Worm (Caenorhabditis elegans) whole organism, midembryonic: ENCODE measurements around the gene clec-59.

Source experiments
- T22C8.4 ChIP-seq: fragments of 200-800 bp; sonication (Bioruptor generic); IDR thresholded peaks from 2 replicates; pipeline ENCODE4 v1.3.6; 2022; ENCODE audit warnings: missing genetic modification characterization, missing compliant biosample characterization
- cog-1 ChIP-seq: sonication (generic microtip); optimal IDR thresholded peaks from 2 replicates; lab custom pipeline; 2016; ENCODE audit warnings: missing genetic modification characterization, missing compliant biosample characterization
- flt-1 ChIP-seq: fragments of 200-800 bp; sonication (Bioruptor generic); IDR thresholded peaks from 2 replicates; pipeline ENCODE4 v1.3.6; 2022; ENCODE audit warnings: missing genetic modification characterization, missing compliant biosample characterization
- klf-2 ChIP-seq: fragments of 200-800 bp; sonication (Bioruptor generic); conservative IDR thresholded peaks from 2 replicates; pipeline ENCODE4 v1.3.6; 2022; ENCODE audit warnings: missing genetic modification reagents, missing genetic modification characterization, missing compliant biosample characterization
- med-1 ChIP-seq: sonication (generic microtip); optimal IDR thresholded peaks from 2 replicates; lab custom pipeline; 2017; ENCODE audit warnings: missing genetic modification characterization, mild to moderate bottlenecking, missing compliant biosample characterization, antibody characterized with exemption, missing genetic modification reagents; ENCODE audit not compliant: insufficient read depth
- ref-1 ChIP-seq: fragments of 200-800 bp; sonication (Bioruptor generic); conservative IDR thresholded peaks from 2 replicates; pipeline ENCODE4 v1.3.6; 2022; ENCODE audit warnings: missing genetic modification reagents, missing genetic modification characterization, missing compliant biosample characterization
- tab-1 ChIP-seq: fragments of 200-800 bp; sonication (Bioruptor generic); IDR thresholded peaks from 2 replicates; pipeline ENCODE4 v1.3.6; 2022; ENCODE audit warnings: missing genetic modification characterization, missing compliant biosample characterization
- ztf-23 ChIP-seq: fragments of 200-800 bp; sonication (Bioruptor generic); IDR thresholded peaks from 2 replicates; pipeline ENCODE4 v1.3.6; 2022; ENCODE audit warnings: missing genetic modification reagents, missing genetic modification characterization, missing compliant biosample characterization
- ztf-29 ChIP-seq: fragments of 200-800 bp; sonication (Bioruptor generic); IDR thresholded peaks from 2 replicates; pipeline ENCODE4 v1.3.6; 2022; ENCODE audit warnings: missing genetic modification reagents, missing genetic modification characterization, missing compliant biosample characterization

Gene clec-59

ce11 chrII:10461207-10461606 is 18.0 kb downstream of the clec-59 start, which contains the start of gene ZK673.5:
Gene ZK673.5, plus strand, starts transcription at chrII:10461507.
- TF ChIP-seq T22C8.4 (GFP tag; lab: Robert Waterston, UW) (no peak), klf-2 (no peak), ztf-23 (GFP tag; lab: Robert Waterston, UW) (no peak), tab-1 (GFP tag; lab: Robert Waterston, UW) (no peak), cog-1 (tag; lab: Kevin White, UChicago) (no peak), med-1 (GFP tag; lab: Kevin White, UChicago) (no peak), ztf-29 (GFP tag; lab: Robert Waterston, UW) (no peak), flt-1 (GFP tag; lab: Robert Waterston, UW) (no peak), ref-1 (no peak)

DNA sequence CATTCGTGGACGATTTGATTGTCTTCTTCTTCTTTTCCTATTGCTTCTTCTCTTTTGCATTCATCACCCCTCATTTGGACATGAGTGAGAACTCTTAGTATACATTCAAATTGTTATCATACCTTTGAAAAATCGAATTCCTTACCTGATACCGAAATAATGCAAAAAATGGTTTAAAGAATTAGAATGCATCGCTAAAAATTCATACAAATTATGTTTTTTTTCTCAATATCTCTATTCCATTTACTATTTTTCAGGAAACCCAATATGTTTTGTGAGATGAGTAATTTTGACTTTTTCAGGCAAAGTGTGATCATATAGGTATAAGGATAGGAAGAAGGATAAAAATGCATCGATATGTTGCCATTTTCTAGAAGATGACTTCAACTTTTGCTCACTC is 22.3 kb downstream of the clec-59 start, which contains the start of gene ZK673.11:
Gene ZK673.11 (plus strand): TSS at position 301 of the 400 bp plus-strand sequence.
- TF ChIP-seq ztf-23 (GFP tag; lab: Robert Waterston, UW), result no peak
- TF ChIP-seq T22C8.4 (GFP tag; lab: Robert Waterston, UW), result no peak
- TF ChIP-seq ztf-29 (GFP tag; lab: Robert Waterston, UW), result no peak
- no peak for TF ChIP-seq med-1 (GFP tag; lab: Kevin White, UChicago)
- no peak for TF ChIP-seq cog-1 (tag; lab: Kevin White, UChicago)
- TF ChIP-seq ref-1, result no peak
- no peak for TF ChIP-seq tab-1 (GFP tag; lab: Robert Waterston, UW)
- no peak for TF ChIP-seq klf-2
- no peak for TF ChIP-seq flt-1 (GFP tag; lab: Robert Waterston, UW)

- TF ChIP-seq ref-1 (no peak), cog-1 (tag; lab: Kevin White, UChicago) (no peak)
These were observed 26.6 kb downstream of the clec-59 start, which contains the start of gene ZK673.4 for ce11 chrII:10452620-10453019. Gene ZK673.4, plus strand, starts transcription at chrII:10452920.

DNA sequence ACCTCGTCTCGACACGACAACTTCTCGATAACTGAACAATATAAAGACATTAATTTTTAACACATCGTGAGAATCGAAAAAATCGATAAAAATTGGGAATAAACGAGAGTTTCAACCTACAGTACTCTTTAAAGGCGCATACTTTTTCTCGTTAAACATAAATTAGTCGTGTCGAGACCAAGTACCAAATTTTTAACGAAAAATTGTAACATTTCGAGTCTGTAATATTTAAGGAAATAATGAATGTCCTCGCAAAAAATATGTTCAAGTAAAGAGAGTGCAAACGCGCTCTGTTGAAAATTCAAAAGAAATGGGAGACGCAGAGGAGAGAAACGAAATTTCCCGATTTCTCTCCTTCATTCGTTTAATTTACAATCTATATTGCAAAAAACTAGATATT is 28.9 kb downstream of the clec-59 start:
- no peak for TF ChIP-seq cog-1 (tag; lab: Kevin White, UChicago)
- TF ChIP-seq tab-1 (GFP tag; lab: Robert Waterston, UW), result no peak

ce11 chrII:10449707-10450106 is 29.5 kb downstream of the clec-59 start, which contains the start of gene lin-56:
Gene lin-56, plus strand, starts transcription at chrII:10450007.
- TF ChIP-seq flt-1 (GFP tag; lab: Robert Waterston, UW), result no peak
- TF ChIP-seq cog-1 (tag; lab: Kevin White, UChicago), result no peak
- no peak for TF ChIP-seq T22C8.4 (GFP tag; lab: Robert Waterston, UW)
- no peak for TF ChIP-seq klf-2
- TF ChIP-seq med-1 (GFP tag; lab: Kevin White, UChicago), result no peak
- no peak for TF ChIP-seq ztf-23 (GFP tag; lab: Robert Waterston, UW)
- TF ChIP-seq ref-1, result no peak
- no peak for TF ChIP-seq ztf-29 (GFP tag; lab: Robert Waterston, UW)
- no peak for TF ChIP-seq tab-1 (GFP tag; lab: Robert Waterston, UW)

- TF ChIP-seq klf-2 (no peak), ztf-23 (GFP tag; lab: Robert Waterston, UW) (no peak)
These were observed 31.6 kb downstream of the clec-59 start, which contains the start of gene ZK673.2 for ce11 chrII:10447348-10448316. Gene ZK673.2, plus strand, starts transcription at chrII:10448266.

DNA sequence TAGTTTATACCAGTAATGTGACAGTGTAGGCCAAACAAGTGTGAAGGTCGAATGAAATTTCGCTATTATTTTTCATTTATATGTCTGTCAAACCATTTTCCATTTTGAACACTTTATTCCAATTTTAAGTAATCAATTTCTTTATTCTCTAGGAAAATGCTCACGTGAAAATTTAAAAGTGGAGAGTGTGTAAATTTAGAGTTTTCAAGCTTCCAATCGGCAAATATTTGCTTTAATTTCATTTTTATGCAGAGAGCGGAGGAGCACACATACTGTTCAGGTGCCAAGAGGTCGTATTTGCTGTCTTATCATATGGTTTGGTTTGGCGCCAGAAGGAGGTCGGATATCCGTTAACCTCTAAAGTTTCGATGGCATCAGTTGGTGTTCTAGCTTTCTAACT is 32.4 kb downstream of the clec-59 start:
- TF ChIP-seq ztf-23 (GFP tag; lab: Robert Waterston, UW) (no peak), ref-1 (no peak), ztf-29 (GFP tag; lab: Robert Waterston, UW) (no peak), klf-2 (no peak), tab-1 (GFP tag; lab: Robert Waterston, UW) (no peak), T22C8.4 (GFP tag; lab: Robert Waterston, UW) (no peak), flt-1 (GFP tag; lab: Robert Waterston, UW) (no peak), cog-1 (tag; lab: Kevin White, UChicago) (no peak), med-1 (GFP tag; lab: Kevin White, UChicago) (no peak)

DNA sequence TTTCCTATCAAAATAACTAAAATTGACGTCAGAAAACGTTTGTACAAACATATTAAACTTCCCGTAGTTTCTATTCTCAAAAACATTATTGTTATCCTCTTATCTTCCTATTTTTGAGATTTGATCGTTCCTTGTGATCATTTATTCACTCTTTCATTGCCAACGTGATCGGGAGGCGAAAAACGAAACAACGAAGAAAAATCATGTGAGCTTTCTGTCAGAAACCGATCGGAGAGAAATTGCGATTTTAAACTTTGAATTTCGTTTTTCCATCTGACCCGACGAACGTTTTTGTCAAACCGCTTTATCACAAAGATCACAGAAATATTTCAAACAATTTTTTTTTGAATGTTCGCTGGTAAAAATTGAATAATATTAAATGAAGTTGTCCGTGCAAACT is 32.9 kb downstream of the clec-59 start:
- TF ChIP-seq klf-2, result no peak
- TF ChIP-seq T22C8.4 (GFP tag; lab: Robert Waterston, UW), result no peak
- no peak for TF ChIP-seq tab-1 (GFP tag; lab: Robert Waterston, UW)
- no peak for TF ChIP-seq cog-1 (tag; lab: Kevin White, UChicago)
- TF ChIP-seq ref-1, result no peak
- no peak for TF ChIP-seq med-1 (GFP tag; lab: Kevin White, UChicago)
- no peak for TF ChIP-seq flt-1 (GFP tag; lab: Robert Waterston, UW)
- TF ChIP-seq ztf-29 (GFP tag; lab: Robert Waterston, UW), result no peak
- no peak for TF ChIP-seq ztf-23 (GFP tag; lab: Robert Waterston, UW)

- no peak for TF ChIP-seq ztf-29 (GFP tag; lab: Robert Waterston, UW)
- TF ChIP-seq ztf-23 (GFP tag; lab: Robert Waterston, UW), result no peak
- no peak for TF ChIP-seq tab-1 (GFP tag; lab: Robert Waterston, UW)
- TF ChIP-seq T22C8.4 (GFP tag; lab: Robert Waterston, UW), result no peak
- no peak for TF ChIP-seq ref-1
- no peak for TF ChIP-seq flt-1 (GFP tag; lab: Robert Waterston, UW)
- TF ChIP-seq klf-2, result no peak
- no peak for TF ChIP-seq med-1 (GFP tag; lab: Kevin White, UChicago)
- TF ChIP-seq cog-1 (tag; lab: Kevin White, UChicago), result no peak
These were observed 33.5 kb downstream of the clec-59 start for ce11 chrII:10445738-10446137.
